Worm (Caenorhabditis elegans) whole organism, L4/young adult: ENCODE data around the gene Y44A6D.7.

Experiments used
- W03F9.2 ChIP-seq: fragments of 150-350 bp; optimal IDR thresholded peaks from 2 replicates; lab custom pipeline; 2014; ENCODE audit warnings: missing biosample characterization, missing genetic modification characterization
- him-1 ChIP-seq: sonication (generic microtip); optimal IDR thresholded peaks from 2 replicates; lab custom pipeline; 2016; ENCODE audit warnings: missing genotype, missing genetic modification reagents, missing genetic modification characterization, missing compliant biosample characterization

DNA sequence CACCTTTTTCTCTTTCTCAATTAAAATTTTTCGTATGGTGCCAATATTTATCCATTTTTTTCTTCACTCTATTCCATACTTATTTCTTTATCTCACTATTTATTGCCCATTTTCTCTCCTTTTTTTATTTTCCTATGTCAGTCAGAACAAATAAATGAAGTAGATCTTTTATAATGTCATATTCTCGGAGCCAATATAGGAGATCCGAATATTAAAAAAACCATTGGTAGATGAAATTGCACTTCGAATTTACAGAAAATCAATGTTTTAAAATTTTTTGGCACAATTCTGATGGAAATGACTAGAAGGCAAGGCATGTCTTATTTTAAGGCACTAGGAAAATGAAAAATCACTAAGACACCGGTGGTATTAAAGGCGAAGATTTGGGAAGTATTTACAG, 23.9 kb upstream of the Y44A6D.7 start:
- TF ChIP-seq W03F9.2 (tag; lab: Kevin White, UChicago) (no peak), him-1 (no peak)
